Fruit fly (Drosophila melanogaster) whole organism, wandering third instar larva: ENCODE results near the gene Dic2.

Experiments used
- Dfd ChIP-seq: fragments of >200 bp; optimal IDR thresholded peaks from 2 replicates; lab custom pipeline; 2017; ENCODE audit warnings: missing biosample characterization, missing genetic modification characterization
- Mio ChIP-seq: sonication (Bioruptor generic); optimal IDR thresholded peaks from 2 replicates; lab custom pipeline; 2016; ENCODE audit warnings: missing biosample characterization, missing genetic modification characterization
- OdsH ChIP-seq: fragments of 200-800 bp; sonication (Bioruptor generic); optimal IDR thresholded peaks from 2 replicates; lab custom pipeline; 2016; ENCODE audit warnings: missing biosample characterization, mild to moderate bottlenecking, missing genetic modification characterization
- Rel ChIP-seq, 2 experiments: fragments of 200-800 bp; sonication (Bioruptor generic) in 1 of 2; optimal IDR thresholded peaks; 2 replicates in 1 of 2; 3 replicates in 1 of 2; lab custom pipeline; 2016 to 2019; ENCODE audit warnings: mild to moderate bottlenecking in 2 of 2, missing biosample characterization in 2 of 2, missing genetic modification characterization in 2 of 2, moderate library complexity in 1 of 2
- h ChIP-seq: fragments of 200-800 bp; sonication (Bioruptor generic); optimal IDR thresholded peaks from 3 replicates; lab custom pipeline; 2016; ENCODE audit warnings: missing biosample characterization, mild to moderate bottlenecking, missing genetic modification characterization
- jim ChIP-seq: fragments of 175-275, 200-325 bp; sonication (Bioruptor generic); optimal IDR thresholded peaks from 2 replicates; lab custom pipeline; 2016; ENCODE audit warnings: missing biosample characterization, mild to moderate bottlenecking, missing genetic modification characterization
- lola ChIP-seq: fragments of >200 bp; optimal IDR thresholded peaks from 2 replicates; lab custom pipeline; 2017; ENCODE audit warnings: missing biosample characterization, missing genetic modification characterization
- pan ChIP-seq: fragments of >200 bp; optimal IDR thresholded peaks from 2 replicates; lab custom pipeline; 2017
- psq ChIP-seq: fragments of 200-800 bp; sonication (Bioruptor generic); optimal IDR thresholded peaks from 3 replicates; lab custom pipeline; 2017; ENCODE audit warnings: missing biosample characterization, mild to moderate bottlenecking, missing genetic modification characterization, moderate library complexity
- rgr ChIP-seq: fragments of 200-800 bp; sonication (Bioruptor generic); optimal IDR thresholded peaks from 3 replicates; lab custom pipeline; 2016; ENCODE audit warnings: missing biosample characterization, mild to moderate bottlenecking, missing genetic modification characterization
- sage ChIP-seq: fragments of 200-800 bp; sonication (Bioruptor generic); optimal IDR thresholded peaks from 2 replicates; lab custom pipeline; 2016; ENCODE audit warnings: missing biosample characterization, mild to moderate bottlenecking, missing genetic modification characterization
- sv ChIP-seq: fragments of 200-800 bp; sonication (Bioruptor generic); optimal IDR thresholded peaks from 3 replicates; lab custom pipeline; 2016; ENCODE audit warnings: missing biosample characterization, missing genetic modification characterization
- tai ChIP-seq: sonication (Bioruptor generic); optimal IDR thresholded peaks from 2 replicates; lab custom pipeline; 2016; ENCODE audit warnings: missing biosample characterization, missing genetic modification characterization
- woc ChIP-seq: sonication (Bioruptor generic); optimal IDR thresholded peaks from 2 replicates; lab custom pipeline; 2016; ENCODE audit warnings: missing biosample characterization, mild to moderate bottlenecking, missing genetic modification characterization

DNA sequence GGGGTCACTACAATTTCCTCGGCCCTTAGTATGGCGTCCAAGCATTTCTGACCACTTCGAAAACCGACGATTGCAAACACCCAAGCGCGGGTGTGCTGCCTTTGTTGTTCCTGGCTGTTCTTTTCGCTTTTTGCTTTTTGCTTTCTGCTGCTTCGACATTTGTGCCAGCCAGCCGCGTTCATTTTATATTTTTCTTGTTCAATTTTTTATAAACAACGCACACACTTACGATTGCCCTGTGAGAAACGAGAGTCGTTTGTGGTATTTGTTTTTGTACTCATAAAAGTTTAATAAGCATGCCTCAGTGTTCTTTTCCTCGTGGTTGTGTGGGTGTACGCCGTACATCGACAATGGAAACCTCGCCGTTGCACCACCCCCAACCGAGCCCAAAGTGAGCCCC is 46.5 kb upstream of the Dic2 start:
- TF ChIP-seq psq (GFP tag; lab: Kevin White, UChicago) (no peak), h (GFP tag; lab: Kevin White, UChicago) (no peak), rgr (GFP tag; lab: Kevin White, UChicago) (peak; percentile 5), Rel (GFP tag; optimal IDR thresholded peaks at IDR 0.05; lab: Kevin White, UChicago) (no peak), Rel (tag; optimal IDR thresholded peaks at IDR 0.05; lab: Kevin White, UChicago) (peak; percentile 51), woc (GFP tag; lab: Kevin White, UChicago) (no peak), sage (peak; percentile 36), tai (GFP tag; lab: Kevin White, UChicago) (no peak), Dfd (GFP tag; lab: Kevin White, UChicago) (no peak), pan (lab: Kevin White, UChicago) (no peak), lola (GFP tag; lab: Kevin White, UChicago) (no peak), OdsH (no peak), jim (GFP tag; lab: Kevin White, UChicago) (no peak), Mio (GFP tag; lab: Kevin White, UChicago) (no peak), sv (GFP tag; lab: Kevin White, UChicago) (no peak)
